Fruit fly (Drosophila melanogaster): ENCODE results near the gene Eig71Ef.

The Eig71Ef gene

dm6 chr3L:15625676-15626414 lies 31.3 kb downstream of the Eig71Ef start (continued):
- peak; percentile 81 for TF ChIP-seq CG1621 (tag; optimal IDR thresholded peaks at IDR 0.05)
- TF ChIP-seq ss (GFP tag; optimal IDR thresholded peaks at IDR 0.05): peak; percentile 84 to 92
- TF ChIP-seq CG7368 (GFP tag; optimal IDR thresholded peaks at IDR 0.05): peak; percentile 87
- TF ChIP-seq achi (GFP tag; optimal IDR thresholded peaks at IDR 0.05): peak; percentile 97
- TF ChIP-seq net (GFP tag; optimal IDR thresholded peaks at IDR 0.05): peak; percentile 92
- TF ChIP-seq Blimp-1 (GFP tag; optimal IDR thresholded peaks at IDR 0.05): peak; percentile 94
- TF ChIP-seq CG15336 (GFP tag; IDR thresholded peaks at IDR 0.05): peak; percentile 96
- TF ChIP-seq CG4318 (GFP tag; optimal IDR thresholded peaks at IDR 0.05): peak; percentile 98
- peak; percentile 95 for TF ChIP-seq topi (GFP tag; optimal IDR thresholded peaks at IDR 0.05)
- TF ChIP-seq Hr38 (GFP tag; optimal IDR thresholded peaks at IDR 0.05): no peak
- TF ChIP-seq Hr39 (GFP tag; optimal IDR thresholded peaks at IDR 0.05): peak; percentile 89
- TF ChIP-seq svp (GFP tag): peak; percentile 95
- peak; percentile 96 for TF ChIP-seq CG6792 (GFP tag; optimal IDR thresholded peaks at IDR 0.05)
- peak; percentile 93 for TF ChIP-seq Eip75B (GFP tag; optimal IDR thresholded peaks at IDR 0.05)
- peak; percentile 91 for TF ChIP-seq CG11902 (GFP tag; optimal IDR thresholded peaks at IDR 0.05)
- peak; percentile 50 for TF ChIP-seq fd85E (GFP tag; optimal IDR thresholded peaks at IDR 0.05)
- TF ChIP-seq CG11762 (GFP tag; optimal IDR thresholded peaks at IDR 0.05; ENCODE audit: insufficient read depth): peak; percentile 95

- TF ChIP-seq CG11902 (GFP tag; optimal IDR thresholded peaks at IDR 0.05) (no peak), eg (GFP tag; IDR thresholded peaks at IDR 0.05) (peak; percentile 16; the same call in 1 of the 3 replicates), dsx (GFP tag; optimal IDR thresholded peaks at IDR 0.05; ENCODE audit: poor library complexity, severe bottlenecking) (no peak), svp (GFP tag) (peak; percentile 59), CG15336 (GFP tag; IDR thresholded peaks at IDR 0.05) (peak; percentile 41; the same call in 1 of the 2 replicates), pdm3 (GFP tag; optimal IDR thresholded peaks at IDR 0.05) (no peak), CG31627 (GFP tag; optimal IDR thresholded peaks at IDR 0.05) (no peak), Eip75B (GFP tag; optimal IDR thresholded peaks at IDR 0.05) (no peak), CG3032 (tag; optimal IDR thresholded peaks at IDR 0.05) (no peak), esn (GFP tag; optimal IDR thresholded peaks at IDR 0.05) (no peak)
Observed at dm6 chr3L:15624944-15625610, 32.1 kb downstream of the Eig71Ef start.

dm6 chr3L:15624097-15624496 lies 33.1 kb downstream of the Eig71Ef start:
- TF ChIP-seq Hr39 (GFP tag; optimal IDR thresholded peaks at IDR 0.05): no peak
- peak; percentile 13 for TF ChIP-seq svp (GFP tag)

dm6 chr3L:15619626-15620247 lies 37.5 kb downstream of the Eig71Ef start, which contains the start of gene Phs:
Gene Phs (plus strand): TSS chr3L:15619901.
- TF ChIP-seq Sox15 (GFP tag; optimal IDR thresholded peaks at IDR 0.05) (peak; percentile 51), fd85E (GFP tag; optimal IDR thresholded peaks at IDR 0.05) (peak; percentile 65), Sox102F (GFP tag; optimal IDR thresholded peaks at IDR 0.05) (peak; percentile 71), CG3919 (GFP tag; optimal IDR thresholded peaks at IDR 0.05) (peak; percentile 90), Eip75B (GFP tag; optimal IDR thresholded peaks at IDR 0.05) (peak; percentile 70), Met (GFP tag; optimal IDR thresholded peaks at IDR 0.05) (peak; percentile 77), OdsH (GFP tag; optimal IDR thresholded peaks at IDR 0.05) (peak; percentile 72), CG10631 (GFP tag; optimal IDR thresholded peaks at IDR 0.05) (peak; percentile 67), vri (GFP tag; optimal IDR thresholded peaks at IDR 0.05) (peak; percentile 81), Smox (GFP tag; optimal IDR thresholded peaks at IDR 0.05) (peak; percentile 58), CG6276 (GFP tag; optimal IDR thresholded peaks at IDR 0.05) (no peak), acj6 (GFP tag; optimal IDR thresholded peaks at IDR 0.05) (peak; percentile 61), dsx (GFP tag; optimal IDR thresholded peaks at IDR 0.05; ENCODE audit: poor library complexity, severe bottlenecking) (peak; percentile 72), CG32006 (GFP tag; optimal IDR thresholded peaks at IDR 0.05) (peak; percentile 59), fd59A (GFP tag; optimal IDR thresholded peaks at IDR 0.05) (peak; percentile 32), net (GFP tag; optimal IDR thresholded peaks at IDR 0.05) (peak; percentile 66), CG4318 (GFP tag; optimal IDR thresholded peaks at IDR 0.05) (no peak), Eip78C (GFP tag) (peak; percentile 85), eg (GFP tag; IDR thresholded peaks at IDR 0.05) (peak; percentile 69), CG10669 (GFP tag; optimal IDR thresholded peaks at IDR 0.05) (peak; percentile 65), CG11294 (GFP tag; IDR thresholded peaks at IDR 0.05) (peak; percentile 32; the same call in 1 of the 2 replicates), Ets96B (tag; optimal IDR thresholded peaks at IDR 0.05) (peak; percentile 26), Hr4 (GFP tag; optimal IDR thresholded peaks at IDR 0.05) (peak; percentile 28), svp (GFP tag) (peak; percentile 85), achi (GFP tag; optimal IDR thresholded peaks at IDR 0.05) (peak; percentile 68), ss (GFP tag; optimal IDR thresholded peaks at IDR 0.05) (peak; percentile 34 to 64), CG15336 (GFP tag; IDR thresholded peaks at IDR 0.05) (no peak; the same call in 1 of the 2 replicates)
